Worm (Caenorhabditis elegans) whole organism, L4/young adult: ENCODE data around the gene fbxl-3.

Source experiments
- W03F9.2 ChIP-seq: fragments of 150-350 bp; optimal IDR thresholded peaks from 2 replicates; lab custom pipeline; 2014; ENCODE audit warnings: missing biosample characterization, missing genetic modification characterization
- dao-5 ChIP-seq: sonication (generic microtip); optimal IDR thresholded peaks from 2 replicates; lab custom pipeline; 2016; ENCODE audit warnings: missing genotype, missing genetic modification characterization, moderate library complexity, missing compliant biosample characterization
- him-1 ChIP-seq: sonication (generic microtip); optimal IDR thresholded peaks from 2 replicates; lab custom pipeline; 2016; ENCODE audit warnings: missing genotype, missing genetic modification reagents, missing genetic modification characterization, missing compliant biosample characterization

The fbxl-3 gene

ce11 chrII:5384282-5384681 is 14.4 kb downstream of the fbxl-3 start:
- no peak for TF ChIP-seq dao-5 (tag; lab: Kevin White, UChicago)
- no peak for TF ChIP-seq W03F9.2 (tag; lab: Kevin White, UChicago)
- no peak for TF ChIP-seq him-1 (tag; lab: Kevin White, UChicago)

ce11 chrII:5379614-5380077 is 19.1 kb downstream of the fbxl-3 start, which contains the start of gene pkc-3:
Gene pkc-3, plus strand, starts transcription at chrII:5380027.
- TF ChIP-seq W03F9.2 (tag; lab: Kevin White, UChicago): no peak
- TF ChIP-seq dao-5 (tag; lab: Kevin White, UChicago): no peak
- TF ChIP-seq him-1 (tag; lab: Kevin White, UChicago): no peak

- TF ChIP-seq him-1 (tag; lab: Kevin White, UChicago) (no peak), dao-5 (tag; lab: Kevin White, UChicago) (no peak), W03F9.2 (tag; lab: Kevin White, UChicago) (no peak)
Observed at ce11 chrII:5378239-5378521, 20.5 kb downstream of the fbxl-3 start.

- no peak for TF ChIP-seq him-1 (tag; lab: Kevin White, UChicago)
- no peak for TF ChIP-seq W03F9.2 (tag; lab: Kevin White, UChicago)
- no peak for TF ChIP-seq dao-5 (tag; lab: Kevin White, UChicago)
Observed at ce11 chrII:5377467-5378238, 21.0 kb downstream of the fbxl-3 start, which contains the start of gene prdx-2. Gene prdx-2, plus strand, starts transcription at chrII:5378195.

- TF ChIP-seq W03F9.2 (tag; lab: Kevin White, UChicago): no peak
- TF ChIP-seq dao-5 (tag; lab: Kevin White, UChicago): no peak
- TF ChIP-seq him-1 (tag; lab: Kevin White, UChicago): no peak
Observed at ce11 chrII:5374967-5375366, 23.7 kb downstream of the fbxl-3 start, which contains the start of gene algn-2. Gene algn-2, plus strand, starts transcription at chrII:5375267.

- TF ChIP-seq dao-5 (tag; lab: Kevin White, UChicago) (no peak), him-1 (tag; lab: Kevin White, UChicago) (no peak), W03F9.2 (tag; lab: Kevin White, UChicago) (peak; percentile 89)
Observed at ce11 chrII:5373275-5374047, 25.2 kb downstream of the fbxl-3 start, which contains the start of the genes agt-2 and F09E5.3. Gene agt-2, minus strand, starts transcription at chrII:5373827. Gene F09E5.3, plus strand, starts transcription at chrII:5373997.

ce11 chrII:5370641-5371040 is 28.1 kb downstream of the fbxl-3 start, which contains the start of gene F09E5.12:
Gene F09E5.12, minus strand, starts transcription at chrII:5370741.
- TF ChIP-seq him-1 (tag; lab: Kevin White, UChicago): no peak
- no peak for TF ChIP-seq dao-5 (tag; lab: Kevin White, UChicago)
- TF ChIP-seq W03F9.2 (tag; lab: Kevin White, UChicago): no peak

- TF ChIP-seq dao-5 (tag; lab: Kevin White, UChicago) (no peak), him-1 (tag; lab: Kevin White, UChicago) (no peak), W03F9.2 (tag; lab: Kevin White, UChicago) (no peak)
Observed at ce11 chrII:5365645-5366044, 33.1 kb downstream of the fbxl-3 start, which contains the start of gene F09E5.16. Gene F09E5.16, minus strand, starts transcription at chrII:5365745.

ce11 chrII:5364516-5364915 is 34.2 kb downstream of the fbxl-3 start:
- TF ChIP-seq W03F9.2 (tag; lab: Kevin White, UChicago): no peak
- no peak for TF ChIP-seq him-1 (tag; lab: Kevin White, UChicago)
- no peak for TF ChIP-seq dao-5 (tag; lab: Kevin White, UChicago)

ce11 chrII:5359252-5359651 is 39.5 kb downstream of the fbxl-3 start, which contains the start of gene sec-6:
Gene sec-6, plus strand, starts transcription at chrII:5359552.
- no peak for TF ChIP-seq him-1 (tag; lab: Kevin White, UChicago)
- no peak for TF ChIP-seq W03F9.2 (tag; lab: Kevin White, UChicago)
- no peak for TF ChIP-seq dao-5 (tag; lab: Kevin White, UChicago)

ce11 chrII:5358137-5358745 is 40.5 kb downstream of the fbxl-3 start, which contains the start of the genes F09E5.11 and bmy-1:
Gene F09E5.11, minus strand, starts transcription at chrII:5358187.
Gene bmy-1, plus strand, starts transcription at chrII:5358695.
- peak; percentile 67 for TF ChIP-seq W03F9.2 (tag; lab: Kevin White, UChicago)
- peak; percentile 38 for TF ChIP-seq him-1 (tag; lab: Kevin White, UChicago)
- no peak for TF ChIP-seq dao-5 (tag; lab: Kevin White, UChicago)

ce11 chrII:5355384-5355783 is 43.3 kb downstream of the fbxl-3 start, which contains the start of gene srg-69:
Gene srg-69, plus strand, starts transcription at chrII:5355684.
- TF ChIP-seq W03F9.2 (tag; lab: Kevin White, UChicago) (no peak), him-1 (tag; lab: Kevin White, UChicago) (no peak), dao-5 (tag; lab: Kevin White, UChicago) (no peak)
